Worm (Caenorhabditis elegans) whole organism, early embryonic: ENCODE results near the gene ubh-4.

Experiments used
- ama-1 ChIP-seq: fragments of 150-350 bp; optimal IDR thresholded peaks from 2 replicates; lab custom pipeline; 2014
- hmbx-1 ChIP-seq: sonication (generic microtip); optimal IDR thresholded peaks from 2 replicates; lab custom pipeline; 2016; ENCODE audit warnings: mild to moderate bottlenecking, missing genetic modification characterization, missing compliant biosample characterization

ce11 chrII:7991279-7991678 lies 48.1 kb downstream of the ubh-4 start:
- TF ChIP-seq hmbx-1 = no peak
- no peak for TF ChIP-seq ama-1 (lab: Kevin White, UChicago)
